Fruit fly (Drosophila melanogaster) whole organism, embryonic: Measurements from ENCODE around the gene Pex7.

ENCODE experiments used
- Antp ChIP-seq: fragments of 200-800 bp; sonication (Bioruptor generic); optimal IDR thresholded peaks from 3 replicates; lab custom pipeline; 2016; ENCODE audit warnings: missing biosample characterization, missing genetic modification characterization
- Bgb ChIP-seq: fragments of 200-800 bp; sonication (Bioruptor generic); IDR thresholded peaks from 2 replicates; pipeline ENCODE4 v1.3.6; 2022; ENCODE audit warnings: missing biosample characterization, missing genetic modification characterization; ENCODE audit not compliant: partially characterized antibody
- Blimp-1 ChIP-seq: fragments of 200-800 bp; sonication (Bioruptor generic); optimal IDR thresholded peaks from 3 replicates; lab custom pipeline; 2018; ENCODE audit warnings: missing biosample characterization, missing genetic modification characterization, mild to moderate bottlenecking, moderate library complexity, missing genetic modification reagents
- CG10366 ChIP-seq: fragments of 200-800 bp; sonication (Bioruptor generic); IDR thresholded peaks from 2 replicates; pipeline ENCODE4 v1.3.6; 2022; ENCODE audit warnings: missing biosample characterization, missing genetic modification characterization
- CG10565 ChIP-seq: fragments of 200-800 bp; sonication (Bioruptor generic); optimal IDR thresholded peaks from 3 replicates; lab custom pipeline; 2016; ENCODE audit warnings: missing biosample characterization, mild to moderate bottlenecking, missing genetic modification characterization
- CG12299 ChIP-seq: fragments of 200-800 bp; sonication (Bioruptor generic); optimal IDR thresholded peaks from 2 replicates; lab custom pipeline; 2018; ENCODE audit warnings: missing biosample characterization, mild to moderate bottlenecking, missing genetic modification characterization
- CG12659 ChIP-seq: fragments of 200-800 bp; sonication (Bioruptor generic); optimal IDR thresholded peaks from 3 replicates; lab custom pipeline; 2017; ENCODE audit warnings: mild to moderate bottlenecking, missing biosample characterization, missing genetic modification reagents, missing genetic modification characterization
- CG14014 ChIP-seq: fragments of 200-800 bp; sonication (Bioruptor generic); IDR thresholded peaks from 2 replicates; pipeline ENCODE4 v1.3.6; 2022; ENCODE audit warnings: missing biosample characterization, missing genetic modification characterization
- CG14965 ChIP-seq: fragments of 200-800 bp; sonication (Bioruptor generic); optimal IDR thresholded peaks from 2 replicates; lab custom pipeline; 2016; ENCODE audit warnings: missing biosample characterization, missing genetic modification characterization, borderline replicate concordance
- CG15269 ChIP-seq: fragments of 200-800 bp; sonication (Bioruptor generic); optimal IDR thresholded peaks from 2 replicates; lab custom pipeline; 2018; ENCODE audit warnings: missing biosample characterization, mild to moderate bottlenecking, missing genetic modification characterization, moderate library complexity
- CG17612 ChIP-seq: fragments of 200-800 bp; sonication (Bioruptor generic); IDR thresholded peaks from 2 replicates; pipeline ENCODE4 v1.3.6; 2022; ENCODE audit warnings: missing biosample characterization, missing genetic modification characterization
- CG17802 ChIP-seq: fragments of 200-800 bp; sonication (Bioruptor generic); optimal IDR thresholded peaks from 2 replicates; lab custom pipeline; 2018; ENCODE audit warnings: missing biosample characterization, mild to moderate bottlenecking, missing genetic modification characterization, moderate library complexity
- CG17912 ChIP-seq: fragments of 200-800 bp; sonication (Bioruptor generic); optimal IDR thresholded peaks from 2 replicates; lab custom pipeline; 2018; ENCODE audit warnings: missing biosample characterization, mild to moderate bottlenecking, missing genetic modification characterization
- CG2199 ChIP-seq: fragments of 200-800 bp; sonication (Bioruptor generic); IDR thresholded peaks from 3 replicates; pipeline ENCODE4 v1.3.6; 2022; ENCODE audit warnings: missing biosample characterization, missing genetic modification characterization
- CG2678 ChIP-seq: fragments of 200-800 bp; sonication (Bioruptor generic); optimal IDR thresholded peaks from 3 replicates; lab custom pipeline; 2019; ENCODE audit warnings: missing biosample characterization, mild to moderate bottlenecking, missing genetic modification characterization, moderate library complexity
- CG31441 ChIP-seq: fragments of 200-800 bp; sonication (Bioruptor generic); IDR thresholded peaks from 2 replicates; pipeline ENCODE4 v1.3.6; 2022; ENCODE audit warnings: missing biosample characterization, missing genetic modification characterization
- CG3995 ChIP-seq: fragments of 200-800 bp; sonication (Bioruptor generic); optimal IDR thresholded peaks from 3 replicates; lab custom pipeline; 2016; ENCODE audit warnings: missing biosample characterization, missing genetic modification characterization
- CG6791 ChIP-seq: fragments of 200-800 bp; sonication (Bioruptor generic); IDR thresholded peaks from 3 replicates; pipeline ENCODE4 v1.3.6; 2022; ENCODE audit warnings: missing biosample characterization, missing genetic modification characterization; ENCODE audit not compliant: partially characterized antibody
- CG9932 ChIP-seq: fragments of 200-800 bp; sonication (Bioruptor generic); IDR thresholded peaks from 2 replicates; pipeline ENCODE4 v1.3.6; 2022; ENCODE audit warnings: missing biosample characterization, missing genetic modification characterization
- D19A ChIP-seq: fragments of 200-800 bp; optimal IDR thresholded peaks from 3 replicates; lab custom pipeline; 2019; ENCODE audit warnings: missing biosample characterization, mild to moderate bottlenecking, missing genetic modification characterization, moderate library complexity
- Dfd ChIP-seq, 2 experiments: fragments of >200 bp; optimal IDR thresholded peaks; 2 replicates each; lab custom pipeline; 2017; ENCODE audit warnings: missing biosample characterization in 2 of 2, missing genetic modification characterization in 2 of 2
- Doc2 ChIP-seq: fragments of 200-800 bp; sonication (Bioruptor generic); IDR thresholded peaks from 2 replicates; pipeline ENCODE4 v1.3.6; 2022; ENCODE audit warnings: missing biosample characterization, missing genetic modification characterization
- GATAe ChIP-seq: fragments of 200-800 bp; sonication (Bioruptor generic); conservative IDR thresholded peaks from 2 replicates; pipeline ENCODE4 v1.3.6; 2022; ENCODE audit warnings: missing biosample characterization, missing genetic modification characterization
- HLH3B ChIP-seq: fragments of 200-800 bp; sonication (Bioruptor generic); IDR thresholded peaks from 2 replicates; pipeline ENCODE4 v1.3.6; 2022; ENCODE audit warnings: missing biosample characterization, missing genetic modification characterization
- Optix ChIP-seq: fragments of 200-800 bp; sonication (Bioruptor generic); IDR thresholded peaks from 3 replicates; pipeline ENCODE4 v1.3.6; 2022; ENCODE audit warnings: missing biosample characterization, missing genetic modification characterization
- Poxn ChIP-seq: fragments of 200-800 bp; sonication (Bioruptor generic); IDR thresholded peaks from 2 replicates; pipeline ENCODE4 v1.3.6; 2022; ENCODE audit warnings: missing biosample characterization, missing genetic modification characterization
- Scr ChIP-seq: fragments of 200-800 bp; sonication (Bioruptor generic); IDR thresholded peaks from 2 replicates; pipeline ENCODE4 v1.3.6; 2022; ENCODE audit warnings: missing biosample characterization, missing genetic modification characterization; ENCODE audit not compliant: partially characterized antibody
- Spps ChIP-seq: fragments of 200-800 bp; sonication (Bioruptor generic); optimal IDR thresholded peaks from 2 replicates; lab custom pipeline; 2018; ENCODE audit warnings: missing biosample characterization, mild to moderate bottlenecking, missing genetic modification characterization
- Tbp ChIP-seq: fragments of >200 bp; optimal IDR thresholded peaks from 2 replicates; lab custom pipeline; 2018; ENCODE audit warnings: missing biosample characterization, missing genetic modification characterization
- Usf ChIP-seq: fragments of 200-800 bp; sonication (Bioruptor generic); optimal IDR thresholded peaks from 2 replicates; lab custom pipeline; 2017; ENCODE audit warnings: missing genotype, missing biosample characterization, missing genetic modification characterization
- amos ChIP-seq: fragments of 200-800 bp; sonication (Bioruptor generic); IDR thresholded peaks from 2 replicates; pipeline ENCODE4 v1.3.6; 2022; ENCODE audit warnings: missing biosample characterization, missing genetic modification characterization; ENCODE audit not compliant: partially characterized antibody
- ara ChIP-seq: fragments of 200-800 bp; sonication (Bioruptor generic); IDR thresholded peaks from 2 replicates; pipeline ENCODE4 v1.3.6; 2022; ENCODE audit warnings: missing biosample characterization, missing genetic modification characterization
- bigmax ChIP-seq: fragments of 200-800 bp; sonication (Bioruptor generic); optimal IDR thresholded peaks from 2 replicates; lab custom pipeline; 2018; ENCODE audit warnings: missing biosample characterization, mild to moderate bottlenecking, missing genetic modification characterization
- cas ChIP-seq: fragments of 200-800 bp; sonication (Bioruptor generic); IDR thresholded peaks from 2 replicates; pipeline ENCODE4 v1.3.6; 2022; ENCODE audit warnings: missing biosample characterization, missing genetic modification characterization
- crp ChIP-seq, 2 experiments: fragments of 200-800 bp; sonication (Bioruptor generic); optimal IDR thresholded peaks; 2 replicates in 1 of 2; 3 replicates in 1 of 2; lab custom pipeline; 2017; ENCODE audit warnings: missing biosample characterization in 2 of 2, missing genetic modification characterization in 2 of 2, mild to moderate bottlenecking in 1 of 2, moderate library complexity in 1 of 2
- fu2 ChIP-seq: fragments of 200-800 bp; sonication (Bioruptor generic); optimal IDR thresholded peaks from 2 replicates; lab custom pipeline; 2016; ENCODE audit warnings: missing biosample characterization, missing genetic modification characterization
- gcm2 ChIP-seq: fragments of 200-800 bp; sonication (Bioruptor generic); optimal IDR thresholded peaks from 2 replicates; lab custom pipeline; 2016; ENCODE audit warnings: missing biosample characterization, missing genetic modification characterization
- gem ChIP-seq: fragments of 200-800 bp; sonication (Bioruptor generic); optimal IDR thresholded peaks from 2 replicates; lab custom pipeline; 2019; ENCODE audit warnings: missing biosample characterization, mild to moderate bottlenecking, missing genetic modification characterization, moderate library complexity
- h ChIP-seq: fragments of >200 bp; optimal IDR thresholded peaks from 2 replicates; lab custom pipeline; 2017
- ken ChIP-seq: fragments of 200-800 bp; sonication (Bioruptor generic); IDR thresholded peaks from 3 replicates; pipeline ENCODE4 v1.3.6; 2022; ENCODE audit warnings: missing biosample characterization, missing genetic modification characterization
- lab ChIP-seq: fragments of 200-800 bp; sonication (Bioruptor generic); optimal IDR thresholded peaks from 3 replicates; lab custom pipeline; 2017; ENCODE audit warnings: missing biosample characterization, missing genetic modification characterization, mild to moderate bottlenecking, moderate library complexity, missing genetic modification reagents
- lilli ChIP-seq: fragments of 200-800 bp; sonication (Bioruptor generic); optimal IDR thresholded peaks from 3 replicates; lab custom pipeline; 2016; ENCODE audit warnings: missing biosample characterization, missing genetic modification characterization
- mirr ChIP-seq: fragments of 200-800 bp; sonication (Bioruptor generic); optimal IDR thresholded peaks from 3 replicates; lab custom pipeline; 2018; ENCODE audit warnings: missing biosample characterization, mild to moderate bottlenecking, missing genetic modification characterization
- org-1 ChIP-seq: fragments of 200-800 bp; sonication (Bioruptor generic); optimal IDR thresholded peaks from 2 replicates; lab custom pipeline; 2017; ENCODE audit warnings: missing biosample characterization, missing genetic modification characterization
- phol ChIP-seq: fragments of 200-800 bp; sonication (Bioruptor generic); optimal IDR thresholded peaks from 3 replicates; lab custom pipeline; 2018; ENCODE audit warnings: missing biosample characterization, mild to moderate bottlenecking, missing genetic modification characterization, moderate library complexity
- salm ChIP-seq: fragments of 200-800 bp; sonication (Bioruptor generic); optimal IDR thresholded peaks from 2 replicates; lab custom pipeline; 2018; ENCODE audit warnings: missing biosample characterization, mild to moderate bottlenecking, missing genetic modification characterization
- schlank ChIP-seq: fragments of 200-800 bp; sonication (Bioruptor generic); optimal IDR thresholded peaks from 2 replicates; lab custom pipeline; 2018; ENCODE audit warnings: missing biosample characterization, mild to moderate bottlenecking, missing genetic modification characterization
- so ChIP-seq: fragments of 200-800 bp; sonication (Bioruptor generic); IDR thresholded peaks from 3 replicates; pipeline ENCODE4 v1.3.6; 2022; ENCODE audit warnings: missing biosample characterization, missing genetic modification characterization
- sqz ChIP-seq: fragments of 200-800 bp; sonication (Bioruptor generic); optimal IDR thresholded peaks from 3 replicates; lab custom pipeline; 2018; ENCODE audit warnings: missing biosample characterization, mild to moderate bottlenecking, missing genetic modification characterization
- tll ChIP-seq, 2 experiments: fragments of 200-800 bp in 1 of 2; fragments of >200 bp in 1 of 2; sonication (Bioruptor generic) in 1 of 2; optimal IDR thresholded peaks; 2 replicates each; lab custom pipeline; 2017 to 2019; ENCODE audit warnings: missing biosample characterization in 2 of 2, missing genetic modification characterization in 2 of 2, mild to moderate bottlenecking in 1 of 2, moderate library complexity in 1 of 2
- zfh2 ChIP-seq: fragments of 200-800 bp; sonication (Bioruptor generic); optimal IDR thresholded peaks from 2 replicates; lab custom pipeline; 2016; ENCODE audit warnings: missing biosample characterization, missing genetic modification characterization

Pex7 gene

dm6 chr3L:8698493-8699166 is 51.7 kb downstream of the Pex7 start (continued):
- TF ChIP-seq org-1 = no peak
- TF ChIP-seq Tbp (GFP tag; lab: Kevin White, UChicago) = no peak
- no peak for TF ChIP-seq CG3995 (GFP tag; lab: Kevin White, UChicago)
- TF ChIP-seq Poxn (GFP tag; lab: Robert Waterston, UW) = no peak
- 0 out of 2 replicates have a peak, but pooled peaks have one; percentile 14 for TF ChIP-seq CG9932
- no peak for TF ChIP-seq D19A (tag; lab: Kevin White, UChicago)
- no peak for TF ChIP-seq tll (GFP tag; optimal IDR thresholded peaks at IDR 0.05; lab: Kevin White, UChicago)
- TF ChIP-seq crp (GFP tag; optimal IDR thresholded peaks at IDR 0.05; lab: Kevin White, UChicago) = no peak
- TF ChIP-seq gem (tag; lab: Kevin White, UChicago) = no peak
- no peak for TF ChIP-seq Optix (GFP tag; lab: Robert Waterston, UW)
- peak; percentile 4 for TF ChIP-seq CG2678 (tag; lab: Kevin White, UChicago)
- TF ChIP-seq ara (GFP tag; lab: Robert Waterston, UW) = no peak
- no peak for TF ChIP-seq fu2
- no peak for TF ChIP-seq CG10565 (GFP tag; lab: Kevin White, UChicago)
- TF ChIP-seq GATAe (GFP tag; lab: Robert Waterston, UW) = peak; percentile 56
- TF ChIP-seq CG12299 = no peak
- TF ChIP-seq CG6791 (GFP tag; lab: Robert Waterston, UW) = no peak
- no peak for TF ChIP-seq Blimp-1
- no peak for TF ChIP-seq Usf
- TF ChIP-seq CG2199 (GFP tag; lab: Robert Waterston, UW) = no peak
- no peak for TF ChIP-seq HLH3B (GFP tag; lab: Robert Waterston, UW)
- TF ChIP-seq bigmax (GFP tag; lab: Kevin White, UChicago) = no peak
- TF ChIP-seq cas (GFP tag; lab: Robert Waterston, UW) = no peak
- no peak for TF ChIP-seq ken
- no peak for TF ChIP-seq Antp (GFP tag; lab: Kevin White, UChicago)
- no peak for TF ChIP-seq CG14965 (GFP tag; lab: Kevin White, UChicago)
- no peak for TF ChIP-seq CG17912 (GFP tag; lab: Kevin White, UChicago)
- no peak for TF ChIP-seq schlank (tag; lab: Kevin White, UChicago)
- TF ChIP-seq CG14014 (GFP tag; lab: Robert Waterston, UW) = no peak
- TF ChIP-seq salm (tag; lab: Kevin White, UChicago) = no peak
- no peak for TF ChIP-seq lilli (GFP tag; lab: Kevin White, UChicago)
- no peak for TF ChIP-seq so (GFP tag; lab: Robert Waterston, UW)
- TF ChIP-seq CG17802 (tag; lab: Kevin White, UChicago) = no peak
- no peak for TF ChIP-seq CG17612 (GFP tag; lab: Robert Waterston, UW)
- TF ChIP-seq Spps = no peak
- TF ChIP-seq zfh2 (GFP tag; lab: Kevin White, UChicago) = no peak
- peak; percentile 89 for TF ChIP-seq mirr (GFP tag; lab: Kevin White, UChicago)
- no peak for TF ChIP-seq Doc2 (GFP tag; lab: Robert Waterston, UW)
- TF ChIP-seq CG12659 (GFP tag; lab: Kevin White, UChicago) = no peak
- TF ChIP-seq lab (GFP tag; lab: Kevin White, UChicago) = peak; percentile 80
- no peak for TF ChIP-seq CG10366 (GFP tag; lab: Robert Waterston, UW)
- TF ChIP-seq h = no peak
- no peak for TF ChIP-seq Bgb (GFP tag; lab: Robert Waterston, UW)
- no peak for TF ChIP-seq Scr (GFP tag; lab: Robert Waterston, UW)
- TF ChIP-seq CG31441 (GFP tag; lab: Robert Waterston, UW) = no peak
- no peak for TF ChIP-seq CG15269
- no peak for TF ChIP-seq sqz (GFP tag; lab: Kevin White, UChicago)
- TF ChIP-seq gcm2 (GFP tag; lab: Kevin White, UChicago) = no peak
- TF ChIP-seq amos (GFP tag; lab: Robert Waterston, UW) = no peak
- TF ChIP-seq phol (tag; lab: Kevin White, UChicago) = no peak
- no peak for TF ChIP-seq Dfd (GFP tag; optimal IDR thresholded peaks at IDR 0.05; lab: Kevin White, UChicago)
